Fruit fly (Drosophila melanogaster): Measurements from ENCODE around the gene RpL8.

dm6 chr3L:2584827-2585226, 2.4 kb upstream of the RpL8 start:
- TF ChIP-seq CG14711 (tag; optimal IDR thresholded peaks at IDR 0.05), result no peak
- TF ChIP-seq kay (GFP tag; ENCODE audit: borderline replicate concordance), result no peak
- TF ChIP-seq Mnt (GFP tag; optimal IDR thresholded peaks at IDR 0.05), result no peak
- no peak for TF ChIP-seq bab1 (GFP tag; optimal IDR thresholded peaks at IDR 0.05)
- TF ChIP-seq Hr96 (GFP tag; optimal IDR thresholded peaks at IDR 0.05), result no peak
- TF ChIP-seq Clk (GFP tag; optimal IDR thresholded peaks at IDR 0.05), result no peak
- no peak for TF ChIP-seq ovo (GFP tag; optimal IDR thresholded peaks at IDR 0.05)
- no peak for TF ChIP-seq tj (GFP tag; optimal IDR thresholded peaks at IDR 0.05)
- TF ChIP-seq CG12768 (GFP tag; optimal IDR thresholded peaks at IDR 0.05), result no peak
- no peak for TF ChIP-seq CG5204 (GFP tag; optimal IDR thresholded peaks at IDR 0.05)
- no peak for TF ChIP-seq cnc (optimal IDR thresholded peaks at IDR 0.05)
- no peak for TF ChIP-seq CG7101 (tag; optimal IDR thresholded peaks at IDR 0.05)
- TF ChIP-seq CG11617 (GFP tag; optimal IDR thresholded peaks at IDR 0.05), result no peak
- TF ChIP-seq Crg-1 (GFP tag; optimal IDR thresholded peaks at IDR 0.05), result no peak

Measured in whole organism, adult.